Worm (Caenorhabditis elegans): ENCODE measurements around the gene str-73.

DNA sequence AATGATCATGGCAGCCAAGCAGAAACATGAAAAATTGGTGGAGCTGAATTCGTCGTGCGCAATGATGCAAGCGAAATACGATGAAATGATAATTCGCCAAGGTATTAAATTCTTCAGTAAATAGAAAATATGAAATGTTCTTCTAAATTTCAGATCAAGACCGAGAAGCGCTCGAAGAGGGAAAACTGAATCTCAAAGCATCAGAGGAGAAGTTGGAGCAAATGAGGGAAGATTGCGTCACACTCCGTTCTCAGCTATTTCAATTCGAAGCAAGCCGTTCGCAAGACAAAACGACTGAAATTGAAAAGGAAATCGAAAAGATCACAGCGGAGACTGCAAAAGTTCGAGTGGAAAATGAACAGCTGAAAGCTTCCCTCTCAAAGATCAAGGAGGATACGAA, 23.7 kb upstream of the str-73 start:
- TF ChIP-seq unc-62 (GFP tag; optimal IDR thresholded peaks at IDR 0.05) (no peak), nhr-76 (tag; optimal IDR thresholded peaks at IDR 0.05) (no peak), nhr-237 (tag; optimal IDR thresholded peaks at IDR 0.05) (no peak), pha-4 (tag; optimal IDR thresholded peaks at IDR 0.05) (no peak), sem-2 (GFP tag; optimal IDR thresholded peaks at IDR 0.05) (no peak), nhr-12 (tag; optimal IDR thresholded peaks at IDR 0.05) (no peak), elt-1 (tag; optimal IDR thresholded peaks at IDR 0.05; ENCODE audit: borderline replicate concordance, insufficient read depth) (no peak), drap-1 (GFP tag; optimal IDR thresholded peaks at IDR 0.05) (no peak), lin-13 (tag; optimal IDR thresholded peaks at IDR 0.05) (no peak)
